Worm (Caenorhabditis elegans) whole organism, early embryonic: ENCODE measurements around the gene C27A7.9.
"Not testable (repeated sequence)": the region's sequence is repeated elsewhere in the genome, so short reads cannot be mapped to it uniquely, and the experiment has no call there.

ENCODE experiments used
- hmg-4 ChIP-seq: fragments of 200-800 bp; sonication (Bioruptor generic); optimal IDR thresholded peaks from 2 replicates; lab custom pipeline; 2018; ENCODE audit warnings: mild to moderate bottlenecking, missing genetic modification characterization, missing compliant biosample characterization
- tbx-11 ChIP-seq: fragments of 200-800 bp; sonication (Bioruptor generic); IDR thresholded peaks from 2 replicates; pipeline ENCODE4 v1.3.6; 2022; ENCODE audit warnings: missing genetic modification characterization, missing compliant biosample characterization

DNA sequence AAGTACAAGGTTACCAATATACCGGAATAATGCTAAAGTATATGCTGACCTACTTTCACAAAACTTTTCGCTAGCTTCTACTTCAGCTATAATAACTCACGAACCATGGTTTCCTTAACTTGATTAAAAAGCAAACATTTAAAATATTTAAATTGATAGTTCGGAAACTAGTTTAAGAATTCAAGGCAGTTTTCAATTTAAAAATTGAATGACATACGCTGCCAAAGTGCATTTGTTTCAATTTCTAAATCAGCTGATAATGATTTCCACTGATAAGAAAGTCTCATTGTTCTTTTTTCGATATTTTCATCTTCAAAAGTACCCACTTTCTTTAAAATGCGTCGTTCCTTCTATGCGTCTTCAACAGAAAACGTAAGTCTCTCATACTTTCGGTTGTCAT, 23.3 kb downstream of the C27A7.9 start, which contains the start of gene enpp-1:
- TF ChIP-seq hmg-4 (GFP tag; lab: Kevin White, UChicago); tbx-11 (GFP tag; lab: Robert Waterston, UW): not testable (repeated sequence)
